Worm (Caenorhabditis elegans) whole organism, L1 larva: ENCODE measurements around the gene set-13.

Source experiments
- elt-2 ChIP-seq: sonication (generic microtip); optimal IDR thresholded peaks from 2 replicates; lab custom pipeline; 2016; ENCODE audit warnings: missing genetic modification characterization, mild to moderate bottlenecking, inconsistent platforms, missing compliant biosample characterization, missing genetic modification reagents
- elt-3 ChIP-seq, 6 experiments: fragments of 150-350 bp in 1 of 6; sonication (generic microtip); optimal IDR thresholded peaks; 2 replicates each; lab custom pipeline; 2017 to 2018; ENCODE audit warnings: missing biosample characterization in 6 of 6, missing genetic modification characterization in 6 of 6, inconsistent platforms in 1 of 6
- lin-35 ChIP-seq, 2 experiments: fragments of 150-350 bp; optimal IDR thresholded peaks; 2 replicates each; lab custom pipeline; 2014; ENCODE audit warnings: missing biosample characterization in 2 of 2, missing genetic modification characterization in 2 of 2, missing genetic modification reagents in 2 of 2

- TF ChIP-seq lin-35 (GFP tag; optimal IDR thresholded peaks at IDR 0.05; lab: Kevin White, UChicago): no peak
- TF ChIP-seq elt-2: no peak
- TF ChIP-seq elt-3 (tag; optimal IDR thresholded peaks at IDR 0.05; lab: Kevin White, UChicago): no peak
Observed at ce11 chrII:2801764-2802163, 15.0 kb upstream of the set-13 start.
